Fruit fly (Drosophila melanogaster) whole organism, adult: ENCODE measurements around the gene CG4133.
A peak's percentile ranks its signal among the peaks of the same experiment; 100 is the strongest.

Experiments used
- CG11617 ChIP-seq: fragments of 200-800 bp; sonication (Bioruptor generic); optimal IDR thresholded peaks from 2 replicates; lab custom pipeline; 2017; ENCODE audit warnings: mild to moderate bottlenecking, missing biosample characterization, missing genetic modification reagents, missing genetic modification characterization
- CG12768 ChIP-seq: fragments of 200-800 bp; sonication (Bioruptor generic); optimal IDR thresholded peaks from 2 replicates; lab custom pipeline; 2017; ENCODE audit warnings: missing biosample characterization, missing genetic modification characterization, mild to moderate bottlenecking, moderate library complexity, missing genetic modification reagents
- CG14711 ChIP-seq: fragments of 200-800 bp; sonication (Bioruptor generic); optimal IDR thresholded peaks from 2 replicates; lab custom pipeline; 2018; ENCODE audit warnings: missing biosample characterization, mild to moderate bottlenecking, missing genetic modification characterization, moderate library complexity
- CG1620 ChIP-seq: fragments of 200-800 bp; sonication (Bioruptor generic); optimal IDR thresholded peaks from 2 replicates; lab custom pipeline; 2016; ENCODE audit warnings: missing biosample characterization, missing genetic modification characterization
- CG33017 ChIP-seq: fragments of 200-800 bp; sonication (Bioruptor generic); optimal IDR thresholded peaks from 2 replicates; lab custom pipeline; 2018; ENCODE audit warnings: missing biosample characterization, mild to moderate bottlenecking, missing genetic modification characterization, moderate library complexity
- CG5204 ChIP-seq: fragments of 200-800 bp; sonication (Bioruptor generic); optimal IDR thresholded peaks from 2 replicates; lab custom pipeline; 2016; ENCODE audit warnings: missing biosample characterization, missing genetic modification characterization
- CG7045 ChIP-seq: fragments of 200-800 bp; sonication (Bioruptor generic); optimal IDR thresholded peaks from 2 replicates; lab custom pipeline; 2017; ENCODE audit warnings: missing biosample characterization, mild to moderate bottlenecking, missing genetic modification characterization
- CG7101 ChIP-seq: fragments of 200-800 bp; sonication (Bioruptor generic); optimal IDR thresholded peaks from 2 replicates; lab custom pipeline; 2018; ENCODE audit warnings: missing biosample characterization, mild to moderate bottlenecking, missing genetic modification characterization, moderate library complexity
- Clk ChIP-seq: fragments of 200-800 bp; sonication (Bioruptor generic); optimal IDR thresholded peaks from 2 replicates; lab custom pipeline; 2017; ENCODE audit warnings: missing biosample characterization, missing genetic modification characterization
- Crg-1 ChIP-seq: fragments of 200-800 bp; sonication (Bioruptor generic); optimal IDR thresholded peaks from 2 replicates; lab custom pipeline; 2016; ENCODE audit warnings: missing biosample characterization, missing genetic modification characterization
- Hr96 ChIP-seq: fragments of 200-800 bp; sonication (Bioruptor generic); optimal IDR thresholded peaks from 2 replicates; lab custom pipeline; 2016; ENCODE audit warnings: missing biosample characterization, missing genetic modification characterization
- Mnt ChIP-seq: fragments of 200-800 bp; sonication (Bioruptor generic); optimal IDR thresholded peaks from 2 replicates; lab custom pipeline; 2016; ENCODE audit warnings: missing biosample characterization, mild to moderate bottlenecking, missing genetic modification characterization
- bab1 ChIP-seq: fragments of 200-800 bp; sonication (Bioruptor generic); optimal IDR thresholded peaks from 3 replicates; lab custom pipeline; 2019; ENCODE audit warnings: missing biosample characterization, mild to moderate bottlenecking, missing genetic modification characterization, moderate library complexity
- cic ChIP-seq: fragments of 200-800 bp; sonication (Bioruptor generic); optimal IDR thresholded peaks from 2 replicates; lab custom pipeline; 2017; ENCODE audit warnings: missing biosample characterization, mild to moderate bottlenecking, missing genetic modification characterization, moderate library complexity
- cnc ChIP-seq, 2 experiments: fragments of >200 bp; optimal IDR thresholded peaks; 2 replicates each; lab custom pipeline; 2017
- kay ChIP-seq: fragments of 200-800 bp; sonication (Bioruptor generic); peaks from one replicate; lab custom pipeline; 2016; ENCODE audit warnings: missing biosample characterization, missing genetic modification characterization, borderline replicate concordance
- ovo ChIP-seq: fragments of 200-800 bp; sonication (Bioruptor generic); optimal IDR thresholded peaks from 2 replicates; lab custom pipeline; 2016; ENCODE audit warnings: missing biosample characterization, missing genetic modification characterization
- pad ChIP-seq: fragments of 200-800 bp; sonication (Bioruptor generic); optimal IDR thresholded peaks from 3 replicates; lab custom pipeline; 2017; ENCODE audit warnings: missing biosample characterization, missing genetic modification characterization, mild to moderate bottlenecking, moderate library complexity, missing genetic modification reagents
- tj ChIP-seq: fragments of 200-800 bp; sonication (Bioruptor generic); optimal IDR thresholded peaks from 3 replicates; lab custom pipeline; 2017; ENCODE audit warnings: missing biosample characterization, mild to moderate bottlenecking, missing genetic modification characterization, moderate library complexity
- toe ChIP-seq: fragments of 200-800 bp; sonication (Bioruptor generic); optimal IDR thresholded peaks from 2 replicates; lab custom pipeline; 2016; ENCODE audit warnings: missing biosample characterization, missing genetic modification characterization

The CG4133 gene

DNA sequence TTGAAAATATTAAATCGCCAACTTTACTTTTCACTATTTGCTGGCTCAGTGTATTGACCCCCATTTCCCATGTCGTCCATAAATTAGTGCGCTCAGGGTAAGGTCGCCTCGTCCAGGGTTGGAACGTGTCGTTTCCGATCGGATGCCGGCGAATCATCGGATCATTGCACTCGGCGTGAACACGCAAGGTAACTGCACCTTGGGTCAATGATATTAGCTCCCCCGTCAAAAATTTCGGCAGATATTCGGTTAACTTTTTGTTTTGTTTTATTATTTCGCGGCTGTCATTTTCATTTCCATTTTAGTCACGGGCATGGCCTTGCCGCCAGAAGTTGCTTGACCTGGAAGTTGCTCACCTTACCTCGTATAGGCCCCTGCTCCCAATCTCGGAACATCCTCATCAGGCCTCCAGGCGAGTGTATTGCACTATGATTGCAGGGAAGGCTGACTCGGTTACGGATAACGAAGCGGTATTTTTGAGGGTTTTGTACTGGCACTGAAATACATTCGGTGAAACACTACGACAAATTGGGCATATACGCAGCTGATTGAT, 33.3 kb downstream of the CG4133 start:
- TF ChIP-seq cic (GFP tag; lab: Kevin White, UChicago) (no peak), CG5204 (GFP tag; lab: Kevin White, UChicago) (no peak), CG14711 (tag; lab: Kevin White, UChicago) (no peak), CG7101 (tag; lab: Kevin White, UChicago) (no peak), CG11617 (GFP tag; lab: Kevin White, UChicago) (no peak), Mnt (GFP tag; lab: Kevin White, UChicago) (no peak), tj (no peak), Hr96 (no peak), cnc (optimal IDR thresholded peaks at IDR 0.05; lab: Kevin White, UChicago) (no peak), CG7045 (GFP tag; lab: Kevin White, UChicago) (no peak), Crg-1 (GFP tag; lab: Kevin White, UChicago) (no peak), Clk (no peak), pad (no peak), CG12768 (GFP tag; lab: Kevin White, UChicago) (no peak), kay (GFP tag; lab: Kevin White, UChicago) (no peak), toe (no peak), CG1620 (GFP tag; lab: Kevin White, UChicago) (no peak), ovo (GFP tag; lab: Kevin White, UChicago) (no peak)

DNA sequence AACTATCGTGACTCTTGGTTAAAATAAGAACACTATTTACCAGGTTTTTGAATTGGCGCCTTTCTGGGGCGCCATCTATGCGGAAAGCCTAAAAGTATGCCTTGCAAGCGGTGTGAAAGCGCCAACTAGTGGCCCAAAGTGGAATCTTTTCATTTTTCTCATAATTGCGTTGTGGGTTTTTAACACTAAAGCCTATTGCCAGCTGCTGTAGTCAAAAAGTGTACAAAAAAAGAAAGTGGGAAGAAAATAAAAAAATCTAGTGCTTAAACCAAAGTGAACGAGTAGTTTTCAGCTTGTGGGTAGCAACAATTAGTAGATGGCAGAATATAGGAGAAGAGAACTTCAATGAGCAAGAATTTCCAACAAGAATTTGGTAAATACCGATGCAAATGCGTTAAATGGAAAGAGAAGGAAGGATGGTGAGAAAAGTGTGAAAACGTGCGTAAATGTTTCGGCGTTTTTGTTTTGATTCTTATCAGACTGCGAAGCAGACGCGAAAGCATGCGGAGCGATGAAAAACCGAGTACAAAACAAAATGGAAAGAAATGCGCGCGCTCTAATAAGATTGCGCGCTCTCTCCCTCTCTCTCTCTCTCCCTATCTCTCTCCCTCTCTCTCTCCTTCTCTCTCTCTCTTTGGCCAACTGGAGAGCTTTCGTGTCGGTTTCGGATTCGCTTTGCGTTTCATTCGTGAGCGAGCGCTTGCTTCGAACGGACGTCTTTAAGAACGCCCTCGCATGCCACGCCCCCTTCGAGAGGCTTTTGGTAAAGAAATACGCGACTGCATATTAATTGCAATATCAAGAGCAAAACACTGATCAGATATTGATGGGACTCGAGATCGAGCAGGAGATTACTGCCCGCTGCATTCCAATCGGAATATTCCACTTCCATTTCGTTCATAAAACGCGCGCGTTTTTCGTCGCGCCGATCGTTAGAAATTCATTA, 35.1 kb downstream of the CG4133 start:
- TF ChIP-seq toe (peak; percentile 34), cnc (optimal IDR thresholded peaks at IDR 0.05; lab: Kevin White, UChicago) (no peak), CG11617 (GFP tag; lab: Kevin White, UChicago) (peak; percentile 54), Clk (peak; percentile 49), cic (GFP tag; lab: Kevin White, UChicago) (peak; percentile 81), CG7045 (GFP tag; lab: Kevin White, UChicago) (peak; percentile 79), CG12768 (GFP tag; lab: Kevin White, UChicago) (peak; percentile 77), Hr96 (peak; percentile 83), CG14711 (tag; lab: Kevin White, UChicago) (peak; percentile 47), Mnt (GFP tag; lab: Kevin White, UChicago) (peak; percentile 80), ovo (GFP tag; lab: Kevin White, UChicago) (peak; percentile 34), CG7101 (tag; lab: Kevin White, UChicago) (peak; percentile 63), bab1 (GFP tag; lab: Kevin White, UChicago) (peak; percentile 71), pad (peak; percentile 41), kay (GFP tag; lab: Kevin White, UChicago) (no peak), CG1620 (GFP tag; lab: Kevin White, UChicago) (peak; percentile 80), tj (peak; percentile 38), CG5204 (GFP tag; lab: Kevin White, UChicago) (no peak), CG33017 (peak; percentile 54), Crg-1 (GFP tag; lab: Kevin White, UChicago) (peak; percentile 52)

DNA sequence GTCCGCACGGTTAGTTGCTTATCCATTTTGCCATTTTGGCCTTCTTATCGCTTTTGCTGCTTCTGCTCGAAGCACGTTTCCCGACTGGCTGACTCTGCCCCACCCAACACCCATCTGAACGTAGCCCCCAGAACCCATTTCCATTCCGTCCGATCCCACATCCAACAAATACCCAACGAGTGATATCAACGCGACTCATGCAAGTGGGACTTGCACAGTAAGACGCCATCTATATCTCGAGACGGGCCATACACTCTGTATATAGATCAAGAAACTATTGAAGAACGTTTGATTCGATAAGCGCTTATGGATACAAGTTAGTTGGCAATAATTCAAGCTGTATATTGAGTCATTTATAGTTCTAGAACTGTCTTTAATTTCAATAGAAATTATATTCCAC, 36.9 kb downstream of the CG4133 start:
- no peak for TF ChIP-seq CG5204 (GFP tag; lab: Kevin White, UChicago)
- no peak for TF ChIP-seq cnc (optimal IDR thresholded peaks at IDR 0.05; lab: Kevin White, UChicago)
- no peak for TF ChIP-seq Mnt (GFP tag; lab: Kevin White, UChicago)
- no peak for TF ChIP-seq toe
- TF ChIP-seq ovo (GFP tag; lab: Kevin White, UChicago): no peak
- TF ChIP-seq Crg-1 (GFP tag; lab: Kevin White, UChicago): no peak
- TF ChIP-seq CG1620 (GFP tag; lab: Kevin White, UChicago): no peak
- no peak for TF ChIP-seq CG12768 (GFP tag; lab: Kevin White, UChicago)
- TF ChIP-seq bab1 (GFP tag; lab: Kevin White, UChicago): no peak
- TF ChIP-seq cic (GFP tag; lab: Kevin White, UChicago): no peak
- no peak for TF ChIP-seq CG14711 (tag; lab: Kevin White, UChicago)
- TF ChIP-seq Hr96: no peak
- no peak for TF ChIP-seq pad

DNA sequence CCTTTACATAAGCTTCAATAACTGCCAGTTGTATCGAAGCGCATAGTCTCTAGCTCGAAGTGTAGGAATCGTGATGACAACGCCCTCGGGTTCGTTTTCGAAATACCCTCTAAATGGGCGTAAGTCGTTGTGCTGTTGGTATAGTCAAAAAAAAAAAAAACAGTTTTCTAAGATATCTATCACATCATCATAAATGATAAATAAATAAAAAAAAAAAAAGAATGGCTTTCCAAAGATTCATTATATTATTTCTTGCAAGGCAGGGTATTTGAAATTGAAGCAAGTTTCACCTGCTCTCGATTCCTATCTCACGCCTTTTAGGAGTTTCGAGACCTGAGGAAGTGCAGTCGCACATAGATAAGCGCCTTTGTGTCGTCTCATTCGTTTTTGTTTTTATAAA, 37.9 kb downstream of the CG4133 start:
- TF ChIP-seq tj: no peak
- TF ChIP-seq Mnt (GFP tag; lab: Kevin White, UChicago): no peak
- no peak for TF ChIP-seq CG7045 (GFP tag; lab: Kevin White, UChicago)
- TF ChIP-seq ovo (GFP tag; lab: Kevin White, UChicago): no peak
- no peak for TF ChIP-seq cic (GFP tag; lab: Kevin White, UChicago)

DNA sequence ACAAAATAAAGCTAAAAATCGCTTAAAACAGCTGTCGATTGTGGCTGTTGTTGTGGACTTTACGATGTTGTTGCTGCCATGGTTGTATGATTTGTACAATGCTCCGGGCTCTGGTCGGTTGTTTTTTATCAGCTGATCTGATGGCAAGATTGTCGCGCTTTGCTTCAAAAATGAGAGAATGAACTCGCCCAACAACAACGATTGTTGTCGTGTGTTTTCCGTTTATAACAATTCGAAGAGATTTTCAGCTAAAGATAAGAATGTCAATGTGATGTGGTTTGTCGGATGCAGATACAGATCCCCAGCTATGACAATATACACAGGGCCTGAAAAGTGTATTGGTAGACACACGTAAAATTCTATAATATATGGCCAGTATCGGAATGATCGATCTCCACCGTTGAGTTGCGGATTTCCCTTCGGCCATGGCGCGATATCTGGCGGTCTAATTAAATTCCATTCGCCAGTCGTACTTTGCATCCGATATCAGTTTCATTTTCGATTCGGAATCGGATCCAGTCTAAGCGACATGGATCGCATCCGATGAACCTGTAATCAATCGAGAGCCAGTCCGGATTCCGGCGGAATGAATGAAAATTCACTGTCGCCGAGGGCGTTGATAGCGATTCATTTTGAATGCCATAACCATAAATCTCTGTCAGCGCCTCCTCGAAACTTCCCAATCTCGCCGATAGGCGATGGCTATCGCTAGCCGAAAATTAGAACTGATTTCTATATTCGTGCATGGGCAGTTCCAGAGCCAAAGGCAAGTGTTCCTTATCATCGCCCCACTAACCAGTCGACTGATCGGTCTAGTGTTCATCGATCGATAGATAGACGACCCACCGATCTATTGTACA, 40.3 kb downstream of the CG4133 start:
- TF ChIP-seq tj: no peak
- TF ChIP-seq CG7101 (tag; lab: Kevin White, UChicago): no peak
- no peak for TF ChIP-seq ovo (GFP tag; lab: Kevin White, UChicago)
